Worm (Caenorhabditis elegans) whole organism, late embryonic: ENCODE measurements around the gene smc-3.
A peak's percentile ranks its signal among the peaks of the same experiment; 100 is the strongest.

Source experiments
- C08G9.2 ChIP-seq: sonication (generic microtip); optimal IDR thresholded peaks from 2 replicates; lab custom pipeline; 2016; ENCODE audit warnings: mild to moderate bottlenecking, missing genetic modification characterization, moderate library complexity, missing compliant biosample characterization
- C38D4.7 ChIP-seq: fragments of 200-800 bp; sonication (Bioruptor generic); optimal IDR thresholded peaks from 2 replicates; lab custom pipeline; 2018; ENCODE audit warnings: mild to moderate bottlenecking, missing genetic modification characterization, moderate library complexity, missing compliant biosample characterization
- F13H6.1 ChIP-seq: sonication (generic microtip); optimal IDR thresholded peaks from 2 replicates; lab custom pipeline; 2016; ENCODE audit warnings: missing genetic modification characterization, missing compliant biosample characterization
- K09A11.1 ChIP-seq: sonication (generic microtip); optimal IDR thresholded peaks from 2 replicates; lab custom pipeline; 2017; ENCODE audit warnings: antibody characterized with exemption, mild to moderate bottlenecking, missing genetic modification characterization, missing compliant biosample characterization; ENCODE audit not compliant: insufficient read depth
- T23F11.4 ChIP-seq: fragments of 200-800 bp; sonication (Bioruptor generic); optimal IDR thresholded peaks from 2 replicates; lab custom pipeline; 2018; ENCODE audit warnings: mild to moderate bottlenecking, missing genetic modification characterization, missing compliant biosample characterization
- Y22D7AL.16 ChIP-seq: sonication (generic microtip); optimal IDR thresholded peaks from 2 replicates; lab custom pipeline; 2016; ENCODE audit warnings: missing genetic modification characterization, missing compliant biosample characterization
- ceh-18 ChIP-seq: sonication (generic microtip); optimal IDR thresholded peaks from 2 replicates; lab custom pipeline; 2016; ENCODE audit warnings: missing genetic modification characterization, missing compliant biosample characterization
- ceh-19 ChIP-seq: fragments of 200-800 bp; sonication (Bioruptor generic); optimal IDR thresholded peaks from 2 replicates; lab custom pipeline; 2018; ENCODE audit warnings: mild to moderate bottlenecking, missing genetic modification characterization, missing compliant biosample characterization
- ceh-2 ChIP-seq: sonication (generic microtip); optimal IDR thresholded peaks from 2 replicates; lab custom pipeline; 2016; ENCODE audit warnings: missing genotype, missing genetic modification characterization, missing compliant biosample characterization
- ceh-22 ChIP-seq: sonication (generic microtip); optimal IDR thresholded peaks from 2 replicates; lab custom pipeline; 2017; ENCODE audit warnings: missing biosample characterization, missing genetic modification characterization
- ceh-31 ChIP-seq: sonication (generic microtip); optimal IDR thresholded peaks from 2 replicates; lab custom pipeline; 2016; ENCODE audit warnings: missing genetic modification characterization, missing compliant biosample characterization
- ceh-34 ChIP-seq: sonication (generic microtip); optimal IDR thresholded peaks from 2 replicates; lab custom pipeline; 2016; ENCODE audit warnings: mild to moderate bottlenecking, missing genetic modification characterization, missing compliant biosample characterization
- ceh-45 ChIP-seq: fragments of 200-800 bp; sonication (Bioruptor generic); IDR thresholded peaks from 2 replicates; pipeline ENCODE4 v1.3.6; 2022; ENCODE audit warnings: missing genetic modification reagents, missing genetic modification characterization, missing compliant biosample characterization
- che-1 ChIP-seq: sonication (generic microtip); optimal IDR thresholded peaks from 2 replicates; lab custom pipeline; 2016; ENCODE audit warnings: mild to moderate bottlenecking, missing genetic modification characterization, missing compliant biosample characterization
- dmd-4 ChIP-seq: sonication (generic microtip); optimal IDR thresholded peaks from 2 replicates; lab custom pipeline; 2016; ENCODE audit warnings: borderline replicate concordance, missing genetic modification characterization, missing compliant biosample characterization
- dve-1 ChIP-seq: sonication (generic microtip); optimal IDR thresholded peaks from 2 replicates; lab custom pipeline; 2017; ENCODE audit warnings: antibody characterized with exemption, mild to moderate bottlenecking, missing genetic modification characterization, missing compliant biosample characterization
- elt-2 ChIP-seq: sonication (generic microtip); optimal IDR thresholded peaks from 2 replicates; lab custom pipeline; 2016; ENCODE audit warnings: missing genetic modification reagents, missing genetic modification characterization, missing compliant biosample characterization
- ets-4 ChIP-seq: sonication (generic microtip); optimal IDR thresholded peaks from 2 replicates; lab custom pipeline; 2016; ENCODE audit warnings: missing genetic modification characterization, missing compliant biosample characterization
- eyg-1 ChIP-seq: sonication (generic microtip); optimal IDR thresholded peaks from 2 replicates; lab custom pipeline; 2016; ENCODE audit warnings: missing genotype, missing genetic modification characterization, missing compliant biosample characterization
- gmeb-2 ChIP-seq: sonication (generic microtip); optimal IDR thresholded peaks from 2 replicates; lab custom pipeline; 2016; ENCODE audit warnings: missing genetic modification characterization, inconsistent platforms, missing compliant biosample characterization
- hlh-13 ChIP-seq: fragments of 200-800 bp; sonication (Bioruptor generic); optimal IDR thresholded peaks from 2 replicates; lab custom pipeline; 2018; ENCODE audit warnings: mild to moderate bottlenecking, missing genetic modification characterization, missing compliant biosample characterization
- hlh-15 ChIP-seq: sonication (generic microtip); optimal IDR thresholded peaks from 2 replicates; lab custom pipeline; 2016; ENCODE audit warnings: missing genetic modification characterization, missing compliant biosample characterization
- hlh-30 ChIP-seq: sonication (generic microtip); optimal IDR thresholded peaks from 2 replicates; lab custom pipeline; 2017; ENCODE audit warnings: antibody characterized with exemption, missing genetic modification characterization, missing compliant biosample characterization; ENCODE audit not compliant: insufficient read depth
- lim-6 ChIP-seq: sonication (generic microtip); optimal IDR thresholded peaks from 2 replicates; lab custom pipeline; 2016; ENCODE audit warnings: missing genetic modification characterization, missing compliant biosample characterization
- nfya-1 ChIP-seq: sonication (generic microtip); optimal IDR thresholded peaks from 2 replicates; lab custom pipeline; 2017; ENCODE audit warnings: missing genetic modification characterization, mild to moderate bottlenecking, missing compliant biosample characterization, antibody characterized with exemption, moderate library complexity
- npax-4 ChIP-seq: sonication (generic microtip); optimal IDR thresholded peaks from 2 replicates; lab custom pipeline; 2016; ENCODE audit warnings: missing genetic modification characterization, missing compliant biosample characterization
- odd-2 ChIP-seq: sonication (generic microtip); optimal IDR thresholded peaks from 2 replicates; lab custom pipeline; 2017; ENCODE audit warnings: antibody characterized with exemption, mild to moderate bottlenecking, missing genetic modification characterization, missing compliant biosample characterization
- pag-3 ChIP-seq: sonication (generic microtip); optimal IDR thresholded peaks from 2 replicates; lab custom pipeline; 2016; ENCODE audit warnings: missing compliant biosample characterization, missing genetic modification characterization, borderline replicate concordance
- pat-9 ChIP-seq: fragments of 200-800 bp; sonication (Bioruptor generic); optimal IDR thresholded peaks from 2 replicates; lab custom pipeline; 2018; ENCODE audit warnings: mild to moderate bottlenecking, missing genetic modification characterization, moderate library complexity, missing compliant biosample characterization
- pha-4 ChIP-seq: fragments of 150-350 bp; optimal IDR thresholded peaks from 2 replicates; lab custom pipeline; 2018; ENCODE audit warnings: missing biosample characterization, missing genetic modification reagents, missing genetic modification characterization
- ref-2 ChIP-seq: sonication (generic microtip); optimal IDR thresholded peaks from 2 replicates; lab custom pipeline; 2016; ENCODE audit warnings: missing genetic modification characterization, missing compliant biosample characterization
- syd-9 ChIP-seq: sonication (generic microtip); optimal IDR thresholded peaks from 2 replicates; lab custom pipeline; 2016; ENCODE audit warnings: mild to moderate bottlenecking, missing genetic modification characterization, moderate library complexity, missing compliant biosample characterization
- tbx-2 ChIP-seq: sonication (generic microtip); optimal IDR thresholded peaks from 2 replicates; lab custom pipeline; 2016; ENCODE audit warnings: missing genetic modification characterization, missing compliant biosample characterization
- tbx-7 ChIP-seq: sonication (generic microtip); optimal IDR thresholded peaks from 2 replicates; lab custom pipeline; 2016; ENCODE audit warnings: missing genotype, missing genetic modification characterization, missing compliant biosample characterization
- unc-3 ChIP-seq, 2 experiments: fragments of 200-800 bp in 1 of 2; sonication (Bioruptor generic) in 1 of 2; sonication (generic microtip) in 1 of 2; conservative IDR thresholded peaks in 1 of 2; optimal IDR thresholded peaks in 1 of 2; 2 replicates each; pipeline versions ENCODE4 v1.3.6 to Lab custom; 2016 to 2022; ENCODE audit warnings: missing compliant biosample characterization in 2 of 2, missing genetic modification characterization in 2 of 2, missing genetic modification reagents in 1 of 2
- unc-55 ChIP-seq: sonication (generic microtip); optimal IDR thresholded peaks from 2 replicates; lab custom pipeline; 2017; ENCODE audit warnings: missing biosample characterization, missing genetic modification reagents, missing genetic modification characterization
- unc-86 ChIP-seq: sonication (generic microtip); optimal IDR thresholded peaks from 2 replicates; lab custom pipeline; 2016; ENCODE audit warnings: missing genetic modification characterization, missing compliant biosample characterization

Gene smc-3

DNA sequence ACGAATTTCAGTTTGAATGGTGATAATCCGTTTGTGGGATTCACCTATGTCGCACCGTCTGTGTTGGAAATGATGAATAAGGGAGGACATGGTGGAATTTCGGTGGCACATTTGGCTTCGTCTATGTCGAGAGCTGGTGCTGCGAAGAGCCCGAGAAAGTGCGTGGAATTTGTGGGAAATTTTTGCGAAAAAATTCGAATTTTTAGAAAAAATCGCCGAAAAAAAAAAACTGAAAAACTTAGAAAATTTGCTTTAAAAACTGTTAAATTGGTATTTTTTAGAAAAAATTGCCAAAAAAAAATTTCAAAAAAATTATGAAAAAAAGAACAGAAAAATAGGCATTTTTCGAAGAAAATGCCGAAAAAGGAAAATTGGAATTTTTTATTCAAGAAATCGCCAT, 41.8 kb upstream of the smc-3 start:
- TF ChIP-seq Y22D7AL.16 (tag; lab: Kevin White, UChicago) (no peak), ceh-22 (tag; lab: Kevin White, UChicago) (no peak), pha-4 (tag; lab: Kevin White, UChicago) (no peak), K09A11.1 (tag; lab: Kevin White, UChicago) (no peak), lim-6 (tag; lab: Kevin White, UChicago) (no peak), hlh-13 (GFP tag; lab: Kevin White, UChicago) (no peak), tbx-7 (no peak), dmd-4 (tag; lab: Kevin White, UChicago) (no peak)
- TF ChIP-seq, all 69 proteins: peak for 0

DNA sequence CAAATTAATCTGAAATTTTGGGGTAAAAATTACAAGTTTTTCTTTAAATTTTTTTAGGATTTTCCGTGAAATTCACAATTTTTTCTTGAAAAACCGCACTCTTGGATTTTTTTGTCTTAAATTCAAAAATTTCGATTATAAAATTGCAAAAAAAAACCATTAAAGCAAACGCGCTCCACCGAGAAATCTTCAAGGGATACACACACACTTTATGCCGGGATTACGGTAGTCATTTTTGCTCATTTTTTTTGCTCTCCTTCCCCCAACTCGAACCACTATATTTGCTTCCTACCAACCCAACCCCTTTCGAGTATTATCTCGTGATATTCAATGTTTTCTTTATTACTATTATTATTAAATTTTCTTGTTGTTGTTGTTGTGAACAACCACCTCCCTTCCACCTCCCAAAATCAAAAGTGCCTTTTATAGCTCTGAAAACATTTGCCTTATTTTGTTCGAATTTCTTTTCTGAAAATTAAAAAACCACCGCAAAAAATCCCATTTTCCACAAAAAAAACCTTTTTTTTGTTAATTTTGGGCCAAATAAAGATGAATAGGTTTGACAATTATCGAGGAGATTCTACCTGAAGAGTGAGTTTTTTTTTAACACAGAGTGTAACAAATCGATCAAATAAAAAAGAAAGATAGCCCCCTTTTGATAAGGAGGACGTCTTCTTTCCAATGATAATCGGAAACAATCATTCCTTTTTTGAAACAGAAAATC, 38.8 kb upstream of the smc-3 start, which contains the start of gene Y47D3A.32:
Y47D3A.32 (plus strand) TSS at position 674 of the 724 bp plus-strand sequence.
- no peak for TF ChIP-seq eyg-1
- TF ChIP-seq nfya-1 (tag; lab: Kevin White, UChicago): no peak
- TF ChIP-seq pag-3 (tag; lab: Kevin White, UChicago): no peak
- TF ChIP-seq hlh-15 (tag; lab: Kevin White, UChicago): no peak
- TF ChIP-seq ceh-31 (tag; lab: Kevin White, UChicago): no peak
- TF ChIP-seq elt-2: peak; percentile 9

- TF ChIP-seq ceh-34 (no peak), pag-3 (tag; lab: Kevin White, UChicago) (no peak), ceh-18 (tag; lab: Kevin White, UChicago) (no peak), T23F11.4 (GFP tag; lab: Kevin White, UChicago) (no peak)
Observed at ce11 chrIII:11255072-11255471, 35.6 kb upstream of the smc-3 start.

DNA sequence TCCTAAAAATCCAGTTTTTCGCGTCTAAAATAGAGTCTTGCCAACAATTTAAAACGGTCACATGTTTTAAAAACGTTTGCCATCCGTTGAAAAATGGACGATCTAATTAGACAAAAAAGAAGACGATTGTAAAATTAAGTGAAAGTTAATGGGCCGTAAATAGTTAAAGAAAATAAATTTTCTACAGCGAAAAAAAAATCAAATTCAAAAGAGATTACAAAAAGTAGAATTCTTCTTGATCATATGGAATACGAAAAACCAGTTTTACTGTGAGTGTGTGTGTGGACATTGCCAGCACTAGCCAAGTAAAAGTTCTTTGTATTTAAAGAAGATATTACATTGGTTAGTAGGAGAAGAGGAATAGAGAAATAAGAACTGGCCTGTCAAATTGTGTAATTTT, 28.6 kb upstream of the smc-3 start:
- no peak for TF ChIP-seq ets-4
- no peak for TF ChIP-seq C08G9.2
- TF ChIP-seq che-1: no peak
- no peak for TF ChIP-seq unc-86
- no peak for TF ChIP-seq C38D4.7 (GFP tag; lab: Kevin White, UChicago)
- TF ChIP-seq tbx-2 (tag; lab: Kevin White, UChicago): no peak
- TF ChIP-seq odd-2 (tag; lab: Kevin White, UChicago): no peak
- no peak for TF ChIP-seq ceh-45 (GFP tag; lab: Robert Waterston, UW)
- no peak for TF ChIP-seq ceh-2 (tag; lab: Kevin White, UChicago)
- TF ChIP-seq pat-9 (tag; lab: Kevin White, UChicago): no peak
- TF ChIP-seq gmeb-2 (tag; lab: Kevin White, UChicago): no peak
- no peak for TF ChIP-seq ceh-18 (tag; lab: Kevin White, UChicago)
- no peak for TF ChIP-seq ceh-34

DNA sequence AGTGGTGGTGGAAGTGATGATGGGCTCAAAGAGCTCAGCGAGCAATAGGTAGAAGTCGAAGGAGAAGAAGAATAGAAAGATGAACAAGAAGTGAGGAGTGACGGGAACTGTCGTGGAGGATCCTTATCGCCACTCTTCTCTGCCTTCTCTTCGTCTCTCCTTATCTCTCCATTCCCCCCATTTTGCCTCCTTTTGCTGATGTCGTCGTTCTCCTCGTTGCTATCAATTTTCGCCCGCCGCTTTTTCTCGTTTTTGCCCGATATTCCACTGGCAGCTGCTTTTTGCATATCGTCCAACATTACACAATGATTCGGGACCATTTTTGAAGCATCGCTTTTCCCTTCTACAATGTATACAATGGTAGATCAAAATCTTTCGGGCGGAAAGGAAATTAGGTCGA, 23.3 kb upstream of the smc-3 start:
- TF ChIP-seq npax-4: no peak
- peak; percentile 62 for TF ChIP-seq elt-2
- TF ChIP-seq ref-2 (tag; lab: Kevin White, UChicago): peak; percentile 23
- no peak for TF ChIP-seq tbx-7
- no peak for TF ChIP-seq ceh-19 (GFP tag; lab: Kevin White, UChicago)
- TF ChIP-seq, all 69 proteins: peak for 2

- TF ChIP-seq odd-2 (tag; lab: Kevin White, UChicago) (no peak), F13H6.1 (tag; lab: Kevin White, UChicago) (no peak), C38D4.7 (GFP tag; lab: Kevin White, UChicago) (no peak), ref-2 (tag; lab: Kevin White, UChicago) (no peak), dve-1 (no peak), syd-9 (tag; lab: Kevin White, UChicago) (no peak), tbx-2 (tag; lab: Kevin White, UChicago) (no peak), hlh-30 (tag; lab: Kevin White, UChicago) (no peak), nfya-1 (tag; lab: Kevin White, UChicago) (no peak), elt-2 (no peak), unc-3 (GFP tag; conservative IDR thresholded peaks at IDR 0.05; lab: Robert Waterston, UW) (no peak), unc-3 (tag; optimal IDR thresholded peaks at IDR 0.05; lab: Kevin White, UChicago) (no peak), unc-55 (GFP tag; lab: Kevin White, UChicago) (no peak)
Observed at ce11 chrIII:11268532-11268931, 22.2 kb upstream of the smc-3 start.
